Worm (Caenorhabditis elegans) whole organism, L3 larva: ENCODE data around the gene mtrr-1.

Source experiments
- ceh-28 ChIP-seq: fragments of 150-350 bp; optimal IDR thresholded peaks from 2 replicates; lab custom pipeline; 2014; ENCODE audit warnings: missing biosample characterization, missing genetic modification reagents, missing genetic modification characterization
- ceh-9 ChIP-seq: sonication (generic microtip); optimal IDR thresholded peaks from 2 replicates; lab custom pipeline; 2018; ENCODE audit warnings: missing biosample characterization, missing genetic modification characterization
- nhr-43 ChIP-seq: sonication (generic microtip); optimal IDR thresholded peaks from 2 replicates; lab custom pipeline; 2016; ENCODE audit warnings: mild to moderate bottlenecking, missing genetic modification characterization, missing compliant biosample characterization; ENCODE audit not compliant: poor library complexity, severe bottlenecking
- ztf-11 ChIP-seq: fragments of 150-350 bp; optimal IDR thresholded peaks from 2 replicates; lab custom pipeline; 2014; ENCODE audit warnings: missing biosample characterization, missing genetic modification characterization

DNA sequence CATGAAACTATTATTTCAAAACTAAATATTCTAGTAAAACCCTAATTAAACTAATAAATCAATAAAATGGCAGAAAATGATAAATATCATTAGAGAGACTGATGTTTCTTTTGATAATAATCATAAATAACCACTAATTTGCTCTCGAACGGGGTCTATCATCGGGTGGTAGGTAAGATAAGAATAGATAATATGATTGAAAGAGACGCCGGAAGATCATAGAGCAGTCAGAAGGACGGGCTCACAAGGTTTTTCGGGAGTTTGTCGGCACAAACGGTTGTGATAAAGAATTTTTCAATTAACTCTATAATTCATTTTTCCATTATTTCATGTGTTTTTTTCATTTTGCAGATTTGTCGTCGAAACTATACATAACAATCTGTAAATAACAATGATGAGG, 15.3 kb downstream of the mtrr-1 start:
- TF ChIP-seq ceh-28 (no peak), ceh-9 (tag; lab: Kevin White, UChicago) (no peak), nhr-43 (tag; lab: Kevin White, UChicago) (no peak), ztf-11 (tag; lab: Kevin White, UChicago) (no peak)
